Fruit fly (Drosophila melanogaster) whole organism, wandering third instar larva: Measurements from ENCODE around the gene CG5808.
A peak's percentile ranks its signal among the peaks of the same experiment; 100 is the strongest.

Experiments used
- CG32264 ChIP-seq: fragments of 200-800 bp; sonication (Bioruptor generic); optimal IDR thresholded peaks from 2 replicates; lab custom pipeline; 2016; ENCODE audit warnings: missing biosample characterization, missing genetic modification characterization
- CG9705 ChIP-seq: fragments of 200-800 bp; sonication (Bioruptor generic); optimal IDR thresholded peaks from 2 replicates; lab custom pipeline; 2018; ENCODE audit warnings: missing biosample characterization, mild to moderate bottlenecking, missing genetic modification characterization
- Dfd ChIP-seq: fragments of >200 bp; optimal IDR thresholded peaks from 2 replicates; lab custom pipeline; 2017; ENCODE audit warnings: missing biosample characterization, missing genetic modification characterization
- Dif ChIP-seq: fragments of 200-275, 200-300 bp; sonication (Bioruptor generic); optimal IDR thresholded peaks from 2 replicates; lab custom pipeline; 2018; ENCODE audit warnings: missing biosample characterization, missing genetic modification characterization; ENCODE audit not compliant: partially characterized antibody
- GATAd ChIP-seq: sonication (Bioruptor generic); optimal IDR thresholded peaks from 2 replicates; lab custom pipeline; 2016; ENCODE audit warnings: missing biosample characterization, missing genetic modification characterization
- HLH106 ChIP-seq: fragments of 200-800 bp; optimal IDR thresholded peaks from 3 replicates; lab custom pipeline; 2019; ENCODE audit warnings: missing biosample characterization, mild to moderate bottlenecking, missing genetic modification characterization, moderate library complexity
- Hnf4 ChIP-seq: fragments of 200-800 bp; sonication (Bioruptor generic); optimal IDR thresholded peaks from 2 replicates; lab custom pipeline; 2016; ENCODE audit warnings: missing biosample characterization, mild to moderate bottlenecking, missing genetic modification characterization
- Hr78 ChIP-seq: fragments of >200 bp; optimal IDR thresholded peaks from 2 replicates; lab custom pipeline; 2017; ENCODE audit warnings: missing biosample characterization, missing genetic modification characterization
- Hr83 ChIP-seq: fragments of 200-300 bp; sonication (Bioruptor generic); optimal IDR thresholded peaks from 2 replicates; lab custom pipeline; 2016; ENCODE audit warnings: missing biosample characterization, mild to moderate bottlenecking, missing genetic modification characterization, moderate library complexity; ENCODE audit not compliant: poor library complexity, severe bottlenecking
- Jra ChIP-seq: sonication (Bioruptor generic); optimal IDR thresholded peaks from 2 replicates; lab custom pipeline; 2016; ENCODE audit warnings: missing biosample characterization, missing genetic modification characterization
- Mio ChIP-seq: sonication (Bioruptor generic); optimal IDR thresholded peaks from 2 replicates; lab custom pipeline; 2016; ENCODE audit warnings: missing biosample characterization, missing genetic modification characterization
- Myc ChIP-seq: fragments of >200 bp; optimal IDR thresholded peaks from 2 replicates; lab custom pipeline; 2017
- OdsH ChIP-seq: fragments of 200-800 bp; sonication (Bioruptor generic); optimal IDR thresholded peaks from 2 replicates; lab custom pipeline; 2016; ENCODE audit warnings: missing biosample characterization, mild to moderate bottlenecking, missing genetic modification characterization
- Rel ChIP-seq, 2 experiments: fragments of 200-800 bp; sonication (Bioruptor generic) in 1 of 2; optimal IDR thresholded peaks; 2 replicates in 1 of 2; 3 replicates in 1 of 2; lab custom pipeline; 2016 to 2019; ENCODE audit warnings: mild to moderate bottlenecking in 2 of 2, missing biosample characterization in 2 of 2, missing genetic modification characterization in 2 of 2, moderate library complexity in 1 of 2
- Vsx2 ChIP-seq: fragments of 200-300, 225-300 bp; sonication (Bioruptor generic); optimal IDR thresholded peaks from 2 replicates; lab custom pipeline; 2018; ENCODE audit warnings: missing biosample characterization, missing genetic modification characterization; ENCODE audit not compliant: partially characterized antibody
- br ChIP-seq: fragments of 200-800 bp; sonication (Bioruptor generic); optimal IDR thresholded peaks from 2 replicates; lab custom pipeline; 2016; ENCODE audit warnings: missing biosample characterization, missing genetic modification characterization
- dl ChIP-seq, 2 experiments: fragments of 175-275, 200-275 bp in 1 of 2; fragments of 200-275 bp in 1 of 2; sonication (Bioruptor generic); optimal IDR thresholded peaks; lab custom pipeline; 2018; ENCODE audit warnings: mild to moderate bottlenecking in 2 of 2, missing biosample characterization in 2 of 2, missing genetic modification characterization in 2 of 2, moderate library complexity in 2 of 2; ENCODE audit not compliant: partially characterized antibody in 2 of 2, insufficient read depth in 1 of 2
- dmrt93B ChIP-seq: fragments of 200-800 bp; sonication (Bioruptor generic); optimal IDR thresholded peaks from 2 replicates; lab custom pipeline; 2018; ENCODE audit warnings: missing biosample characterization, mild to moderate bottlenecking, missing genetic modification characterization
- dsf ChIP-seq: sonication (Bioruptor generic); optimal IDR thresholded peaks from 2 replicates; lab custom pipeline; 2016; ENCODE audit warnings: missing biosample characterization, missing genetic modification characterization, borderline replicate concordance
- ey ChIP-seq: fragments of 200-800 bp; sonication (Bioruptor generic); optimal IDR thresholded peaks from 2 replicates; lab custom pipeline; 2016; ENCODE audit warnings: missing biosample characterization, missing genetic modification characterization
- foxo ChIP-seq, 2 experiments: fragments of 200-800 bp; sonication (Bioruptor generic); optimal IDR thresholded peaks; 2 replicates in 1 of 2; 3 replicates in 1 of 2; lab custom pipeline; 2016 to 2017; ENCODE audit warnings: missing biosample characterization in 2 of 2, missing genetic modification characterization in 2 of 2
- fru ChIP-seq: fragments of 200-800 bp; sonication (Bioruptor generic); optimal IDR thresholded peaks from 3 replicates; lab custom pipeline; 2016; ENCODE audit warnings: missing biosample characterization, mild to moderate bottlenecking, missing genetic modification characterization
- h ChIP-seq: fragments of 200-800 bp; sonication (Bioruptor generic); optimal IDR thresholded peaks from 3 replicates; lab custom pipeline; 2016; ENCODE audit warnings: missing biosample characterization, mild to moderate bottlenecking, missing genetic modification characterization
- jim ChIP-seq: fragments of 175-275, 200-325 bp; sonication (Bioruptor generic); optimal IDR thresholded peaks from 2 replicates; lab custom pipeline; 2016; ENCODE audit warnings: missing biosample characterization, mild to moderate bottlenecking, missing genetic modification characterization
- lola ChIP-seq: fragments of >200 bp; optimal IDR thresholded peaks from 2 replicates; lab custom pipeline; 2017; ENCODE audit warnings: missing biosample characterization, missing genetic modification characterization
- pan ChIP-seq: fragments of >200 bp; optimal IDR thresholded peaks from 2 replicates; lab custom pipeline; 2017
- psq ChIP-seq: fragments of 200-800 bp; sonication (Bioruptor generic); optimal IDR thresholded peaks from 3 replicates; lab custom pipeline; 2017; ENCODE audit warnings: missing biosample characterization, mild to moderate bottlenecking, missing genetic modification characterization, moderate library complexity
- rgr ChIP-seq: fragments of 200-800 bp; sonication (Bioruptor generic); optimal IDR thresholded peaks from 3 replicates; lab custom pipeline; 2016; ENCODE audit warnings: missing biosample characterization, mild to moderate bottlenecking, missing genetic modification characterization
- sv ChIP-seq: fragments of 200-800 bp; sonication (Bioruptor generic); optimal IDR thresholded peaks from 3 replicates; lab custom pipeline; 2016; ENCODE audit warnings: missing biosample characterization, missing genetic modification characterization
- tai ChIP-seq: sonication (Bioruptor generic); optimal IDR thresholded peaks from 2 replicates; lab custom pipeline; 2016; ENCODE audit warnings: missing biosample characterization, missing genetic modification characterization
- usp ChIP-seq: fragments of >200 bp; optimal IDR thresholded peaks from 2 replicates; lab custom pipeline; 2017; ENCODE audit warnings: missing biosample characterization, missing genetic modification characterization
- woc ChIP-seq: sonication (Bioruptor generic); optimal IDR thresholded peaks from 2 replicates; lab custom pipeline; 2016; ENCODE audit warnings: missing biosample characterization, mild to moderate bottlenecking, missing genetic modification characterization

The CG5808 gene

dm6 chr3R:24859701-24860100, 42.9 kb upstream of the CG5808 start, which contains the start of gene ppk22:
TSS of gene ppk22 (minus strand) at chr3R:24859801.
- no peak for TF ChIP-seq HLH106
- TF ChIP-seq CG9705 (GFP tag; lab: Kevin White, UChicago): no peak
- no peak for TF ChIP-seq usp (GFP tag; lab: Kevin White, UChicago)
- TF ChIP-seq sv (GFP tag; lab: Kevin White, UChicago): no peak
- TF ChIP-seq Dif (GFP tag; lab: Kevin White, UChicago): no peak
- TF ChIP-seq Vsx2 (GFP tag; lab: Kevin White, UChicago): no peak
- no peak for TF ChIP-seq Myc (lab: Kevin White, UChicago)
- TF ChIP-seq fru (GFP tag; lab: Kevin White, UChicago): no peak

dm6 chr3R:24857459-24857858, 40.7 kb upstream of the CG5808 start, which contains the start of gene CAH4:
TSS of gene CAH4 (minus strand) at chr3R:24857559.
- TF ChIP-seq rgr (no peak), Hr83 (GFP tag; lab: Kevin White, UChicago) (no peak), Jra (no peak), Dif (GFP tag; lab: Kevin White, UChicago) (no peak), Myc (lab: Kevin White, UChicago) (no peak), fru (GFP tag; lab: Kevin White, UChicago) (no peak), sv (GFP tag; lab: Kevin White, UChicago) (no peak), GATAd (no peak), Mio (GFP tag; lab: Kevin White, UChicago) (no peak), pan (lab: Kevin White, UChicago) (no peak), tai (GFP tag; lab: Kevin White, UChicago) (no peak), HLH106 (no peak), Dfd (GFP tag; lab: Kevin White, UChicago) (no peak), Hnf4 (no peak), Hr78 (GFP tag; lab: Kevin White, UChicago) (no peak), CG9705 (GFP tag; lab: Kevin White, UChicago) (no peak), woc (GFP tag; lab: Kevin White, UChicago) (no peak), br (GFP tag; lab: Kevin White, UChicago) (no peak)

- TF ChIP-seq CG32264 (GFP tag; lab: Kevin White, UChicago) (no peak), OdsH (GFP tag; lab: Kevin White, UChicago) (no peak), foxo (GFP tag; optimal IDR thresholded peaks at IDR 0.05; lab: Kevin White, UChicago) (no peak), HLH106 (no peak), br (GFP tag; lab: Kevin White, UChicago) (no peak)
Measured at dm6 chr3R:24856143-24856542, 39.3 kb upstream of the CG5808 start, which contains the start of gene HDAC11. TSS of gene HDAC11 (minus strand) at chr3R:24856243.

dm6 chr3R:24851429-24851828, 34.6 kb upstream of the CG5808 start, which contains the start of gene Nct:
TSS of gene Nct (plus strand) at chr3R:24851601.
- TF ChIP-seq Rel (GFP tag; optimal IDR thresholded peaks at IDR 0.05; lab: Kevin White, UChicago) (no peak), Rel (tag; optimal IDR thresholded peaks at IDR 0.05; lab: Kevin White, UChicago) (peak; percentile 59), CG32264 (GFP tag; lab: Kevin White, UChicago) (no peak)

dm6 chr3R:24850420-24850819, 33.6 kb upstream of the CG5808 start, which contains the start of gene CG7006:
TSS of gene CG7006 (plus strand) at chr3R:24850627.
- TF ChIP-seq br (GFP tag; lab: Kevin White, UChicago) (peak; percentile 80), h (GFP tag; lab: Kevin White, UChicago) (peak; percentile 85), Mio (GFP tag; lab: Kevin White, UChicago) (peak; percentile 2), HLH106 (peak; percentile 69), dl (GFP tag; optimal IDR thresholded peaks at IDR 0.05; lab: Kevin White, UChicago; ENCODE audit: insufficient read depth in 1 of 2, partially characterized antibody in 2 of 2) (no peak), Vsx2 (GFP tag; lab: Kevin White, UChicago) (peak; percentile 21), psq (GFP tag; lab: Kevin White, UChicago) (peak; percentile 74), jim (peak; percentile 27), usp (GFP tag; lab: Kevin White, UChicago) (no peak), foxo (GFP tag; optimal IDR thresholded peaks at IDR 0.05; lab: Kevin White, UChicago) (peak in 1 of 2 experiments; percentile 88), rgr (peak; percentile 89), CG9705 (GFP tag; lab: Kevin White, UChicago) (peak; percentile 74), Jra (peak; percentile 89), sv (GFP tag; lab: Kevin White, UChicago) (peak; percentile 78), dsf (GFP tag; lab: Kevin White, UChicago) (peak; percentile 76), Hnf4 (peak; percentile 97), Myc (lab: Kevin White, UChicago) (peak; percentile 63), Rel (GFP tag; optimal IDR thresholded peaks at IDR 0.05; lab: Kevin White, UChicago) (no peak), Rel (tag; optimal IDR thresholded peaks at IDR 0.05; lab: Kevin White, UChicago) (peak; percentile 27), dmrt93B (GFP tag; lab: Kevin White, UChicago) (peak; percentile 54), woc (GFP tag; lab: Kevin White, UChicago) (no peak), GATAd (peak; percentile 46), ey (GFP tag; lab: Kevin White, UChicago) (peak; percentile 74), lola (no peak), Hr78 (GFP tag; lab: Kevin White, UChicago) (no peak), Hr83 (GFP tag; lab: Kevin White, UChicago) (peak; percentile 98), OdsH (GFP tag; lab: Kevin White, UChicago) (peak; percentile 71)
